Fruit fly (Drosophila melanogaster): ENCODE measurements around the gene CG6638.

CG6638 gene

dm6 chr3L:8549183-8549890 is 26.5 kb downstream of the CG6638 start (continued):
- TF ChIP-seq CG32772 (GFP tag; IDR thresholded peaks at IDR 0.05) (no peak), gsb-n (tag; optimal IDR thresholded peaks at IDR 0.05) (peak; percentile 60), CG2712 (tag; optimal IDR thresholded peaks at IDR 0.05) (peak; percentile 70), CG3065 (GFP tag; optimal IDR thresholded peaks at IDR 0.05) (no peak), CG9817 (tag; optimal IDR thresholded peaks at IDR 0.05) (peak; percentile 25), CG30020 (tag; optimal IDR thresholded peaks at IDR 0.05) (peak; percentile 3), CG4820 (GFP tag; optimal IDR thresholded peaks at IDR 0.05) (peak; percentile 11)

- TF ChIP-seq Ptx1 (GFP tag; IDR thresholded peaks at IDR 0.05) = peak; percentile 92
- peak; percentile 92 for TF ChIP-seq CG32532 (GFP tag; IDR thresholded peaks at IDR 0.05)
- TF ChIP-seq jing (GFP tag; optimal IDR thresholded peaks at IDR 0.05) = peak; percentile 69
- peak; percentile 50 for TF ChIP-seq CG2202 (tag; optimal IDR thresholded peaks at IDR 0.05)
- peak; percentile 51 for TF ChIP-seq Spps (tag; optimal IDR thresholded peaks at IDR 0.05)
- peak; percentile 90 for TF ChIP-seq CG13424 (tag; optimal IDR thresholded peaks at IDR 0.05)
- TF ChIP-seq CG3847 (GFP tag; IDR thresholded peaks at IDR 0.05) = peak; percentile 90
- peak; percentile 87 for TF ChIP-seq CG17385 (GFP tag; optimal IDR thresholded peaks at IDR 0.05)
- peak; percentile 84 for TF ChIP-seq Asciz (GFP tag; optimal IDR thresholded peaks at IDR 0.05)
- TF ChIP-seq CG11456 (GFP tag; IDR thresholded peaks at IDR 0.05) = peak; percentile 82
- no peak for TF ChIP-seq Sry-β (GFP tag; optimal IDR thresholded peaks at IDR 0.05)
- no peak for TF ChIP-seq Hr39 (optimal IDR thresholded peaks at IDR 0.05)
- peak; percentile 93 for TF ChIP-seq Hmr (GFP tag; optimal IDR thresholded peaks at IDR 0.05)
- TF ChIP-seq CG5180 (GFP tag; optimal IDR thresholded peaks at IDR 0.05) = peak; percentile 73
- TF ChIP-seq usp (GFP tag; optimal IDR thresholded peaks at IDR 0.05) = no peak
- TF ChIP-seq inv (GFP tag; IDR thresholded peaks at IDR 0.05; ENCODE audit: partially characterized antibody) = no peak
- TF ChIP-seq CG17802 (tag; optimal IDR thresholded peaks at IDR 0.05) = peak; percentile 51
- TF ChIP-seq dati (GFP tag; IDR thresholded peaks at IDR 0.05) = no peak
- TF ChIP-seq zf30C (GFP tag; optimal IDR thresholded peaks at IDR 0.05) = peak; percentile 75
- TF ChIP-seq Xbp1 (GFP tag; optimal IDR thresholded peaks at IDR 0.05) = peak; percentile 88
- TF ChIP-seq CG10462 (GFP tag; optimal IDR thresholded peaks at IDR 0.05) = peak; percentile 55
- peak; percentile 77 for TF ChIP-seq CG1529 (GFP tag; optimal IDR thresholded peaks at IDR 0.05)
- peak; percentile 55 for TF ChIP-seq exex (tag; optimal IDR thresholded peaks at IDR 0.05)
- TF ChIP-seq jigr1 (GFP tag; IDR thresholded peaks at IDR 0.05) = peak; percentile 41; the same call in 1 of the 3 replicates
- TF ChIP-seq CG8478 (optimal IDR thresholded peaks at IDR 0.05) = no peak
- TF ChIP-seq Rx (GFP tag; IDR thresholded peaks at IDR 0.05) = peak; percentile 70
- TF ChIP-seq Six4 (GFP tag; optimal IDR thresholded peaks at IDR 0.05) = peak; percentile 53
- peak; percentile 82 for TF ChIP-seq esg (GFP tag; conservative IDR thresholded peaks at IDR 0.05)
- TF ChIP-seq Sox100B (GFP tag; optimal IDR thresholded peaks at IDR 0.05) = peak; percentile 87
- TF ChIP-seq CG1647 (GFP tag; optimal IDR thresholded peaks at IDR 0.05) = peak; percentile 48
- peak; percentile 65 for TF ChIP-seq vfl (GFP tag; optimal IDR thresholded peaks at IDR 0.05)
- TF ChIP-seq Lim3 (GFP tag; IDR thresholded peaks at IDR 0.05) = peak; percentile 50; the same call in 1 of the 2 replicates
- TF ChIP-seq tap (tag; optimal IDR thresholded peaks at IDR 0.05) = peak; percentile 79
- no peak for TF ChIP-seq zen2 (GFP tag; IDR thresholded peaks at IDR 0.05; ENCODE audit: partially characterized antibody)
- no peak for TF ChIP-seq btn (GFP tag; optimal IDR thresholded peaks at IDR 0.05)
- peak; percentile 87 for TF ChIP-seq CG9932 (GFP tag; IDR thresholded peaks at IDR 0.05)
- peak; percentile 55 for TF ChIP-seq en (GFP tag; optimal IDR thresholded peaks at IDR 0.05)
- TF ChIP-seq salm (tag; optimal IDR thresholded peaks at IDR 0.05) = peak; percentile 76
- TF ChIP-seq ato (GFP tag; IDR thresholded peaks at IDR 0.05; ENCODE audit: partially characterized antibody) = no peak
- TF ChIP-seq CG2678 (tag; optimal IDR thresholded peaks at IDR 0.05) = peak; percentile 95
- TF ChIP-seq H15 (GFP tag; IDR thresholded peaks at IDR 0.05) = peak; percentile 78
- peak; percentile 57 for TF ChIP-seq Mes4 (GFP tag; optimal IDR thresholded peaks at IDR 0.05)
These were observed 28.8 kb downstream of the CG6638 start for dm6 chr3L:8547104-8547523.
